Worm (Caenorhabditis elegans) whole organism, early embryonic: ENCODE measurements around the gene R11D1.7.

Experiments
- B0310.2 ChIP-seq: sonication (generic microtip); optimal IDR thresholded peaks from 2 replicates; lab custom pipeline; 2016; ENCODE audit warnings: mild to moderate bottlenecking, missing genetic modification characterization, missing compliant biosample characterization
- F13C5.2 ChIP-seq: sonication (generic microtip); optimal IDR thresholded peaks from 2 replicates; lab custom pipeline; 2017; ENCODE audit warnings: mild to moderate bottlenecking, missing genetic modification characterization, inconsistent platforms, missing compliant biosample characterization
- ama-1 ChIP-seq: fragments of 150-350 bp; optimal IDR thresholded peaks from 2 replicates; lab custom pipeline; 2014
- ceh-13 ChIP-seq: fragments of 200-800 bp; sonication (Bioruptor generic); optimal IDR thresholded peaks from 2 replicates; lab custom pipeline; 2018; ENCODE audit warnings: mild to moderate bottlenecking, missing genetic modification characterization, missing compliant biosample characterization
- hmbx-1 ChIP-seq: sonication (generic microtip); optimal IDR thresholded peaks from 2 replicates; lab custom pipeline; 2016; ENCODE audit warnings: mild to moderate bottlenecking, missing genetic modification characterization, missing compliant biosample characterization
- pes-1 ChIP-seq: fragments of 200-800 bp; sonication (Bioruptor generic); IDR thresholded peaks from 2 replicates; pipeline ENCODE4 v1.3.6; 2022; ENCODE audit warnings: missing genetic modification reagents, missing genetic modification characterization, missing compliant biosample characterization
- tbx-11 ChIP-seq: fragments of 200-800 bp; sonication (Bioruptor generic); IDR thresholded peaks from 2 replicates; pipeline ENCODE4 v1.3.6; 2022; ENCODE audit warnings: missing genetic modification characterization, missing compliant biosample characterization
- tra-4 ChIP-seq: sonication (generic microtip); optimal IDR thresholded peaks from 2 replicates; lab custom pipeline; 2017; ENCODE audit warnings: missing genetic modification characterization, missing compliant biosample characterization

DNA sequence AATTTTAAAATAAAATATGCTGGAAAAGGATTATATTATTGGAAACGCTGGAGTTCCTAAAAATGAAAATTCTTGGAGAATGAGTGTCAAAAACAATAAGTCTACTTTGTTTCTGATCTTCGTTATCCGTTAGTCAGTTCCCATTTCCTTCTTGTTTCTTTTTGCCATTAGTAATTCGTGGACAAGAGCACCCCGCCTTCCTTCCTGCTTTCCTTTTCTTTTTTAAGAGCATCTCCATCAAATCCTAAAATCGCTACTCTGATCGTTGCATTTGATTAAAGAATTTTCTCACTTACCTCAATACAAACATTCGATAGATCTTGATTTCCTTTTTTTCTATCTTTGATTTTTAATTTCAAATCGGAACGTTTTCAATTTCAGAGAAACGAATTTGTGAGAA lies 40.0 kb upstream of the R11D1.7 start, which contains the start of gene frpr-15:
- TF ChIP-seq ama-1 (no peak), B0310.2 (tag; lab: Kevin White, UChicago) (no peak), tra-4 (tag; lab: Kevin White, UChicago) (no peak), pes-1 (no peak), tbx-11 (no peak), hmbx-1 (tag; lab: Kevin White, UChicago) (no peak), ceh-13 (no peak), F13C5.2 (tag; lab: Kevin White, UChicago) (no peak)
